Fruit fly (Drosophila melanogaster) whole organism, wandering third instar larva: ENCODE results near the gene wapl.

Experiments used
- Abd-B ChIP-seq: fragments of >200 bp; optimal IDR thresholded peaks from 2 replicates; lab custom pipeline; 2017; ENCODE audit warnings: missing biosample characterization, missing genetic modification characterization
- CG32264 ChIP-seq: fragments of 200-800 bp; sonication (Bioruptor generic); optimal IDR thresholded peaks from 2 replicates; lab custom pipeline; 2016; ENCODE audit warnings: missing biosample characterization, missing genetic modification characterization
- Dfd ChIP-seq: fragments of >200 bp; optimal IDR thresholded peaks from 2 replicates; lab custom pipeline; 2017; ENCODE audit warnings: missing biosample characterization, missing genetic modification characterization
- Hr78 ChIP-seq: fragments of >200 bp; optimal IDR thresholded peaks from 2 replicates; lab custom pipeline; 2017; ENCODE audit warnings: missing biosample characterization, missing genetic modification characterization
- OdsH ChIP-seq: fragments of 200-800 bp; sonication (Bioruptor generic); optimal IDR thresholded peaks from 2 replicates; lab custom pipeline; 2016; ENCODE audit warnings: missing biosample characterization, mild to moderate bottlenecking, missing genetic modification characterization
- ey ChIP-seq: fragments of 200-800 bp; sonication (Bioruptor generic); optimal IDR thresholded peaks from 2 replicates; lab custom pipeline; 2016; ENCODE audit warnings: missing biosample characterization, missing genetic modification characterization
- fru ChIP-seq: fragments of 200-800 bp; sonication (Bioruptor generic); optimal IDR thresholded peaks from 3 replicates; lab custom pipeline; 2016; ENCODE audit warnings: missing biosample characterization, mild to moderate bottlenecking, missing genetic modification characterization
- h ChIP-seq: fragments of 200-800 bp; sonication (Bioruptor generic); optimal IDR thresholded peaks from 3 replicates; lab custom pipeline; 2016; ENCODE audit warnings: missing biosample characterization, mild to moderate bottlenecking, missing genetic modification characterization
- lola ChIP-seq: fragments of >200 bp; optimal IDR thresholded peaks from 2 replicates; lab custom pipeline; 2017; ENCODE audit warnings: missing biosample characterization, missing genetic modification characterization
- psq ChIP-seq: fragments of 200-800 bp; sonication (Bioruptor generic); optimal IDR thresholded peaks from 3 replicates; lab custom pipeline; 2017; ENCODE audit warnings: missing biosample characterization, mild to moderate bottlenecking, missing genetic modification characterization, moderate library complexity
- usp ChIP-seq: fragments of >200 bp; optimal IDR thresholded peaks from 2 replicates; lab custom pipeline; 2017; ENCODE audit warnings: missing biosample characterization, missing genetic modification characterization

dm6 chrX:2145114-2145513 lies 13.7 kb downstream of the wapl start, which contains the start of gene Pgd:
- no peak for TF ChIP-seq Hr78
- TF ChIP-seq CG32264 (GFP tag; lab: Kevin White, UChicago), result no peak
- no peak for TF ChIP-seq psq
- no peak for TF ChIP-seq Dfd (GFP tag; lab: Kevin White, UChicago)
- TF ChIP-seq ey (GFP tag; lab: Kevin White, UChicago), result no peak
- no peak for TF ChIP-seq Abd-B
- no peak for TF ChIP-seq lola (GFP tag; lab: Kevin White, UChicago)
- no peak for TF ChIP-seq OdsH (GFP tag; lab: Kevin White, UChicago)
- TF ChIP-seq fru (GFP tag; lab: Kevin White, UChicago), result no peak
- no peak for TF ChIP-seq usp (GFP tag; lab: Kevin White, UChicago)
- no peak for TF ChIP-seq h (GFP tag; lab: Kevin White, UChicago)
